Worm (Caenorhabditis elegans): ENCODE results near the gene T15B7.15.

- TF ChIP-seq cog-1 (tag; optimal IDR thresholded peaks at IDR 0.05) = no peak
- no peak for TF ChIP-seq med-1 (GFP tag; optimal IDR thresholded peaks at IDR 0.05; ENCODE audit: insufficient read depth)
- no peak for TF ChIP-seq tab-1 (GFP tag; IDR thresholded peaks at IDR 0.05)
- no peak for TF ChIP-seq T22C8.4 (GFP tag; IDR thresholded peaks at IDR 0.05)
- no peak for TF ChIP-seq ztf-23 (GFP tag; IDR thresholded peaks at IDR 0.05)
- no peak for TF ChIP-seq klf-2 (GFP tag; conservative IDR thresholded peaks at IDR 0.05)
- TF ChIP-seq ztf-29 (GFP tag; IDR thresholded peaks at IDR 0.05) = no peak
- TF ChIP-seq flt-1 (GFP tag; IDR thresholded peaks at IDR 0.05) = no peak
Observed at ce11 chrV:6799564-6799963, 38.9 kb downstream of the T15B7.15 start, which contains the start of gene dmsr-9.
